Fruit fly (Drosophila melanogaster) whole organism, embryonic: ENCODE measurements around the gene Inx5.

Experiments
- ATbp ChIP-seq: fragments of 200-800 bp; sonication (Bioruptor generic); optimal IDR thresholded peaks from 2 replicates; lab custom pipeline; 2017; ENCODE audit warnings: missing biosample characterization, mild to moderate bottlenecking, missing genetic modification characterization, missing genetic modification reagents
- Atf3 ChIP-seq: fragments of 200-800 bp; sonication (Bioruptor generic); optimal IDR thresholded peaks from 3 replicates; lab custom pipeline; 2016; ENCODE audit warnings: missing biosample characterization, missing genetic modification characterization
- Atf6 ChIP-seq: fragments of 200-800 bp; sonication (Bioruptor generic); IDR thresholded peaks from 2 replicates; pipeline ENCODE4 v1.3.6; 2022; ENCODE audit warnings: missing biosample characterization, missing genetic modification characterization
- Bgb ChIP-seq: fragments of 200-800 bp; sonication (Bioruptor generic); IDR thresholded peaks from 2 replicates; pipeline ENCODE4 v1.3.6; 2022; ENCODE audit warnings: missing biosample characterization, missing genetic modification characterization; ENCODE audit not compliant: partially characterized antibody
- CG10321 ChIP-seq: fragments of 200-800 bp; sonication (Bioruptor generic); IDR thresholded peaks from 2 replicates; pipeline ENCODE4 v1.3.6; 2022; ENCODE audit warnings: missing biosample characterization, missing genetic modification characterization
- CG11695 ChIP-seq: fragments of 200-800 bp; sonication (Bioruptor generic); IDR thresholded peaks from 3 replicates; pipeline ENCODE4 v1.3.6; 2022; ENCODE audit warnings: missing biosample characterization, missing genetic modification characterization
- CG12071 ChIP-seq: fragments of 200-800 bp; sonication (Bioruptor generic); optimal IDR thresholded peaks from 3 replicates; lab custom pipeline; 2018; ENCODE audit warnings: missing biosample characterization, mild to moderate bottlenecking, missing genetic modification characterization
- CG12942 ChIP-seq: fragments of 200-800 bp; sonication (Bioruptor generic); optimal IDR thresholded peaks from 3 replicates; lab custom pipeline; 2016; ENCODE audit warnings: missing biosample characterization, missing genetic modification characterization
- CG14667 ChIP-seq: fragments of 200-800 bp; sonication (Bioruptor generic); IDR thresholded peaks from 2 replicates; pipeline ENCODE4 v1.3.6; 2022; ENCODE audit warnings: missing biosample characterization, missing genetic modification characterization
- CG15073 ChIP-seq: fragments of 200-800 bp; sonication (Bioruptor generic); optimal IDR thresholded peaks from 2 replicates; lab custom pipeline; 2016; ENCODE audit warnings: missing biosample characterization, missing genetic modification characterization
- CG15269 ChIP-seq: fragments of 200-800 bp; sonication (Bioruptor generic); optimal IDR thresholded peaks from 2 replicates; lab custom pipeline; 2018; ENCODE audit warnings: missing biosample characterization, mild to moderate bottlenecking, missing genetic modification characterization, moderate library complexity
- CG15479 ChIP-seq: fragments of 200-800 bp; sonication (Bioruptor generic); optimal IDR thresholded peaks from 3 replicates; lab custom pipeline; 2019; ENCODE audit warnings: missing biosample characterization, mild to moderate bottlenecking, missing genetic modification characterization, moderate library complexity
- CG16779 ChIP-seq: fragments of 200-800 bp; sonication (Bioruptor generic); IDR thresholded peaks from 2 replicates; pipeline ENCODE4 v1.3.6; 2022; ENCODE audit warnings: missing biosample characterization, missing genetic modification characterization
- CG17186 ChIP-seq: fragments of 200-800 bp; sonication (Bioruptor generic); optimal IDR thresholded peaks from 3 replicates; lab custom pipeline; 2017; ENCODE audit warnings: missing biosample characterization, missing genetic modification reagents, missing genetic modification characterization
- CG17802 ChIP-seq: fragments of 200-800 bp; sonication (Bioruptor generic); optimal IDR thresholded peaks from 2 replicates; lab custom pipeline; 2018; ENCODE audit warnings: missing biosample characterization, mild to moderate bottlenecking, missing genetic modification characterization, moderate library complexity
- CG18262 ChIP-seq: fragments of 200-800 bp; optimal IDR thresholded peaks from 3 replicates; lab custom pipeline; 2019; ENCODE audit warnings: missing biosample characterization, mild to moderate bottlenecking, missing genetic modification characterization, moderate library complexity
- CG2120 ChIP-seq: fragments of 200-800 bp; sonication (Bioruptor generic); optimal IDR thresholded peaks from 3 replicates; lab custom pipeline; 2016; ENCODE audit warnings: missing biosample characterization, missing genetic modification characterization
- CG2678 ChIP-seq: fragments of 200-800 bp; sonication (Bioruptor generic); optimal IDR thresholded peaks from 3 replicates; lab custom pipeline; 2019; ENCODE audit warnings: missing biosample characterization, mild to moderate bottlenecking, missing genetic modification characterization, moderate library complexity
- CG34376 ChIP-seq: fragments of 200-800 bp; sonication (Bioruptor generic); optimal IDR thresholded peaks from 2 replicates; lab custom pipeline; 2018; ENCODE audit warnings: missing biosample characterization, mild to moderate bottlenecking, missing genetic modification characterization
- CG3847 ChIP-seq: fragments of 200-800 bp; sonication (Bioruptor generic); IDR thresholded peaks from 2 replicates; pipeline ENCODE4 v1.3.6; 2022; ENCODE audit warnings: missing biosample characterization, missing genetic modification characterization
- CG4404 ChIP-seq: fragments of 200-800 bp; sonication (Bioruptor generic); IDR thresholded peaks from 2 replicates; pipeline ENCODE4 v1.3.6; 2022; ENCODE audit warnings: missing biosample characterization, missing genetic modification characterization
- CG6272 ChIP-seq: fragments of 200-800 bp; sonication (Bioruptor generic); IDR thresholded peaks from 2 replicates; pipeline ENCODE4 v1.3.6; 2022; ENCODE audit warnings: missing biosample characterization, missing genetic modification characterization
- CTCF ChIP-seq: fragments of 200-800 bp; sonication (Bioruptor generic); optimal IDR thresholded peaks from 2 replicates; lab custom pipeline; 2017; ENCODE audit warnings: missing biosample characterization, mild to moderate bottlenecking, missing genetic modification characterization, moderate library complexity
- Deaf1 ChIP-seq: fragments of 200-800 bp; optimal IDR thresholded peaks from 3 replicates; lab custom pipeline; 2019; ENCODE audit warnings: missing biosample characterization, mild to moderate bottlenecking, missing genetic modification characterization, moderate library complexity
- Dek ChIP-seq: fragments of 200-800 bp; sonication (Bioruptor generic); optimal IDR thresholded peaks from 3 replicates; lab custom pipeline; 2019; ENCODE audit warnings: missing biosample characterization, mild to moderate bottlenecking, missing genetic modification characterization, moderate library complexity
- Doc2 ChIP-seq: fragments of 200-800 bp; sonication (Bioruptor generic); IDR thresholded peaks from 2 replicates; pipeline ENCODE4 v1.3.6; 2022; ENCODE audit warnings: missing biosample characterization, missing genetic modification characterization
- Dref ChIP-seq: fragments of 200-800 bp; sonication (Bioruptor generic); IDR thresholded peaks from 2 replicates; pipeline ENCODE4 v1.3.6; 2022; ENCODE audit warnings: missing biosample characterization, missing genetic modification characterization
- Ets97D ChIP-seq: fragments of 200-800 bp; sonication (Bioruptor generic); optimal IDR thresholded peaks from 3 replicates; lab custom pipeline; 2016; ENCODE audit warnings: missing biosample characterization, missing genetic modification characterization
- Mes4 ChIP-seq: fragments of 200-800 bp; sonication (Bioruptor generic); optimal IDR thresholded peaks from 2 replicates; lab custom pipeline; 2016; ENCODE audit warnings: missing biosample characterization, missing genetic modification characterization
- NFAT ChIP-seq: fragments of 200-800 bp; sonication (Bioruptor generic); IDR thresholded peaks from 2 replicates; pipeline ENCODE4 v1.3.6; 2022; ENCODE audit warnings: missing biosample characterization, missing genetic modification characterization
- Ptx1 ChIP-seq: fragments of 200-800 bp; sonication (Bioruptor generic); IDR thresholded peaks from 2 replicates; pipeline ENCODE4 v1.3.6; 2022; ENCODE audit warnings: missing biosample characterization, missing genetic modification characterization
- Scr ChIP-seq: fragments of 200-800 bp; sonication (Bioruptor generic); IDR thresholded peaks from 2 replicates; pipeline ENCODE4 v1.3.6; 2022; ENCODE audit warnings: missing biosample characterization, missing genetic modification characterization; ENCODE audit not compliant: partially characterized antibody
- Six4 ChIP-seq: fragments of 200-800 bp; sonication (Bioruptor generic); optimal IDR thresholded peaks from 2 replicates; lab custom pipeline; 2016; ENCODE audit warnings: missing biosample characterization, missing genetic modification characterization
- Vsx1 ChIP-seq: fragments of 200-800 bp; sonication (Bioruptor generic); optimal IDR thresholded peaks from 2 replicates; lab custom pipeline; 2017; ENCODE audit warnings: missing biosample characterization, mild to moderate bottlenecking, missing genetic modification characterization, missing genetic modification reagents
- az2 ChIP-seq: fragments of 200-800 bp; sonication (Bioruptor generic); optimal IDR thresholded peaks from 3 replicates; lab custom pipeline; 2016; ENCODE audit warnings: missing biosample characterization, missing genetic modification characterization
- br ChIP-seq: fragments of >200 bp; optimal IDR thresholded peaks from 2 replicates; lab custom pipeline; 2017
- cad ChIP-seq: fragments of >200 bp; optimal IDR thresholded peaks from 2 replicates; lab custom pipeline; 2017; ENCODE audit warnings: missing biosample characterization, missing genetic modification characterization
- corto ChIP-seq: fragments of 200-800 bp; sonication (Bioruptor generic); optimal IDR thresholded peaks from 2 replicates; lab custom pipeline; 2016; ENCODE audit warnings: missing biosample characterization, mild to moderate bottlenecking, missing genetic modification characterization, moderate library complexity
- crc ChIP-seq: fragments of 200-800 bp; sonication (Bioruptor generic); optimal IDR thresholded peaks from 2 replicates; lab custom pipeline; 2016; ENCODE audit warnings: missing biosample characterization, missing genetic modification characterization
- crp ChIP-seq, 2 experiments: fragments of 200-800 bp; sonication (Bioruptor generic); optimal IDR thresholded peaks; 2 replicates in 1 of 2; 3 replicates in 1 of 2; lab custom pipeline; 2017; ENCODE audit warnings: missing biosample characterization in 2 of 2, missing genetic modification characterization in 2 of 2, mild to moderate bottlenecking in 1 of 2, moderate library complexity in 1 of 2
- dimm ChIP-seq: fragments of 200-800 bp; sonication (Bioruptor generic); IDR thresholded peaks from 2 replicates; pipeline ENCODE4 v1.3.6; 2022; ENCODE audit warnings: missing biosample characterization, missing genetic modification characterization
- grn ChIP-seq: fragments of 200-800 bp; sonication (Bioruptor generic); optimal IDR thresholded peaks from 3 replicates; lab custom pipeline; 2017; ENCODE audit warnings: missing biosample characterization, missing genetic modification characterization
- ham ChIP-seq: fragments of 200-800 bp; sonication (Bioruptor generic); IDR thresholded peaks from 2 replicates; pipeline ENCODE4 v1.3.6; 2022; ENCODE audit warnings: missing biosample characterization, missing genetic modification characterization
- hb ChIP-seq: fragments of 200-800 bp; sonication (Bioruptor generic); IDR thresholded peaks from 3 replicates; pipeline ENCODE4 v1.3.6; 2022; ENCODE audit warnings: missing biosample characterization, missing genetic modification characterization; ENCODE audit not compliant: partially characterized antibody
- maf-S ChIP-seq: fragments of 200-800 bp; sonication (Bioruptor generic); optimal IDR thresholded peaks from 2 replicates; lab custom pipeline; 2016; ENCODE audit warnings: missing biosample characterization, missing genetic modification characterization
- nom ChIP-seq: fragments of 200-800 bp; sonication (Bioruptor generic); optimal IDR thresholded peaks from 2 replicates; lab custom pipeline; 2017; ENCODE audit warnings: missing biosample characterization, missing genetic modification characterization, mild to moderate bottlenecking, moderate library complexity, missing genetic modification reagents
- org-1 ChIP-seq: fragments of 200-800 bp; sonication (Bioruptor generic); optimal IDR thresholded peaks from 2 replicates; lab custom pipeline; 2017; ENCODE audit warnings: missing biosample characterization, missing genetic modification characterization
- row ChIP-seq: fragments of 200-800 bp; sonication (Bioruptor generic); IDR thresholded peaks from 3 replicates; pipeline ENCODE4 v1.3.6; 2022; ENCODE audit warnings: missing biosample characterization, missing genetic modification characterization
- sc ChIP-seq, 3 experiments: fragments of >200 bp in 2 of 3; fragments of 200-800 bp in 1 of 3; sonication (Bioruptor generic) in 1 of 3; optimal IDR thresholded peaks; 2 replicates in 2 of 3; 3 replicates in 1 of 3; lab custom pipeline; 2017; ENCODE audit warnings: mild to moderate bottlenecking in 1 of 3, missing biosample characterization in 1 of 3, missing genetic modification characterization in 1 of 3, missing genetic modification reagents in 1 of 3
- scrt ChIP-seq: fragments of 200-800 bp; sonication (Bioruptor generic); optimal IDR thresholded peaks from 2 replicates; lab custom pipeline; 2018; ENCODE audit warnings: missing biosample characterization, mild to moderate bottlenecking, missing genetic modification characterization, moderate library complexity
- seq ChIP-seq: fragments of 200-800 bp; sonication (Bioruptor generic); IDR thresholded peaks from 2 replicates; pipeline ENCODE4 v1.3.6; 2022; ENCODE audit warnings: missing biosample characterization, missing genetic modification characterization
- slou ChIP-seq: fragments of 200-800 bp; sonication (Bioruptor generic); optimal IDR thresholded peaks from 3 replicates; lab custom pipeline; 2016; ENCODE audit warnings: missing biosample characterization, missing genetic modification characterization
- usp ChIP-seq: fragments of >200 bp; optimal IDR thresholded peaks from 2 replicates; lab custom pipeline; 2017; ENCODE audit warnings: missing biosample characterization, missing genetic modification characterization

The Inx5 gene

DNA sequence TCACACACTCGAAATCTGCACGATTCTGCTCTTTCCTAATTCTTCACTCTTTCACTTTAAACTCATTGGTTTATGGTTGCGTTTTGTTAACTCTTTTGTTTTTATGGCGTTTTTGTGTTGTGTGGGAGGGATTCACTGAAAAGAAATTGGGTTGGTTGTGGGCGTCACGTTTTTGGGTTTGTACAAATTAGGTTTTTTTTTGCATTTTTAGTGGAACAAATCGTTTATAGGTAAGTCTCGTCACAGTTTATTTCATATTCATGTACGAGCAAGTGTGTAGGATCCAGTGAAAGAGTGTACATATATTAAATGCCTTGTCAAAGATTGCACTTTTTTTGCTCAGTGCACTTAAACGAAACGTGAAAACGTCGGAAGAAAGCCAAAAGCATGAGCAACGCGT, 6.0 kb downstream of the Inx5 start (continued):
- TF ChIP-seq br (lab: Kevin White, UChicago) (no peak), org-1 (GFP tag; lab: Kevin White, UChicago) (no peak), sc (optimal IDR thresholded peaks at IDR 0.05; lab: Kevin White, UChicago) (no peak), sc (GFP tag; optimal IDR thresholded peaks at IDR 0.05; lab: Kevin White, UChicago) (no peak), CG18262 (tag; lab: Kevin White, UChicago) (no peak), Dek (tag; lab: Kevin White, UChicago) (no peak), Six4 (GFP tag; lab: Kevin White, UChicago) (no peak), Atf3 (GFP tag; lab: Kevin White, UChicago) (no peak), Dref (GFP tag; lab: Robert Waterston, UW) (no peak), Doc2 (GFP tag; lab: Robert Waterston, UW) (no peak), Vsx1 (GFP tag; lab: Kevin White, UChicago) (no peak), az2 (GFP tag; lab: Kevin White, UChicago) (peak; percentile 0), ATbp (GFP tag; lab: Kevin White, UChicago) (peak; percentile 28), scrt (GFP tag; lab: Kevin White, UChicago) (no peak), crp (GFP tag; optimal IDR thresholded peaks at IDR 0.05; lab: Kevin White, UChicago) (no peak), CG3847 (no peak), CG34376 (no peak), usp (GFP tag; lab: Kevin White, UChicago) (no peak), Ets97D (GFP tag; lab: Kevin White, UChicago) (no peak), CG17186 (GFP tag; lab: Kevin White, UChicago) (no peak), ham (GFP tag; lab: Robert Waterston, UW) (no peak), CG17802 (tag; lab: Kevin White, UChicago) (no peak), Mes4 (GFP tag; lab: Kevin White, UChicago) (no peak), row (GFP tag; lab: Robert Waterston, UW) (0 out of 3 replicates have a peak, but pooled peaks have one; percentile 32), CG15479 (no peak), CG15269 (tag; lab: Kevin White, UChicago) (peak; percentile 45), CG2678 (tag; lab: Kevin White, UChicago) (peak; percentile 41), dimm (no peak), CG15073 (GFP tag; lab: Kevin White, UChicago) (no peak), NFAT (GFP tag; lab: Robert Waterston, UW) (no peak), Deaf1 (no peak), crc (GFP tag; lab: Kevin White, UChicago) (peak; percentile 15), nom (GFP tag; lab: Kevin White, UChicago) (no peak), CG10321 (GFP tag; lab: Robert Waterston, UW) (no peak), CG6272 (GFP tag; lab: Robert Waterston, UW) (no peak), CG12071 (GFP tag; lab: Kevin White, UChicago) (no peak), seq (GFP tag; lab: Robert Waterston, UW) (no peak), hb (GFP tag; lab: Robert Waterston, UW) (no peak), grn (no peak), maf-S (GFP tag; lab: Kevin White, UChicago) (no peak), CG12942 (GFP tag; lab: Kevin White, UChicago) (no peak), slou (no peak), CG4404 (GFP tag; lab: Robert Waterston, UW) (no peak), cad (GFP tag; lab: Kevin White, UChicago) (no peak), Ptx1 (GFP tag; lab: Robert Waterston, UW) (0 out of 2 replicates have a peak, but pooled peaks have one; percentile 30), CG16779 (no peak), CTCF (GFP tag; lab: Kevin White, UChicago) (no peak), CG2120 (GFP tag; lab: Kevin White, UChicago) (peak; percentile 39), Atf6 (GFP tag; lab: Robert Waterston, UW) (no peak), corto (no peak), CG14667 (GFP tag; lab: Robert Waterston, UW) (no peak), Bgb (no peak), Scr (GFP tag; lab: Robert Waterston, UW) (no peak), CG11695 (0 out of 3 replicates have a peak, but pooled peaks have one; percentile 9)
